Fruit fly (Drosophila melanogaster) whole organism, embryonic: ENCODE measurements around the gene CG43407.
A peak's percentile ranks its signal among the peaks of the same experiment; 100 is the strongest.

Experiments
- B-H1 ChIP-seq: fragments of 200-800 bp; sonication (Bioruptor generic); IDR thresholded peaks from 3 replicates; pipeline ENCODE4 v1.3.6; 2022; ENCODE audit warnings: missing biosample characterization, missing genetic modification characterization
- C15 ChIP-seq: fragments of 200-800 bp; sonication (Bioruptor generic); IDR thresholded peaks from 3 replicates; pipeline ENCODE4 v1.3.6; 2022; ENCODE audit warnings: missing biosample characterization, missing genetic modification characterization
- CG10267 ChIP-seq: fragments of 200-800 bp; sonication (Bioruptor generic); optimal IDR thresholded peaks from 2 replicates; lab custom pipeline; 2018; ENCODE audit warnings: missing biosample characterization, mild to moderate bottlenecking, missing genetic modification characterization, moderate library complexity
- CG10654 ChIP-seq: fragments of 200-800 bp; sonication (Bioruptor generic); optimal IDR thresholded peaks from 2 replicates; lab custom pipeline; 2016; ENCODE audit warnings: missing biosample characterization, missing genetic modification characterization
- CG11093 ChIP-seq: fragments of 200-800 bp; sonication (Bioruptor generic); IDR thresholded peaks from 3 replicates; pipeline ENCODE4 v1.3.6; 2022; ENCODE audit warnings: missing biosample characterization, missing genetic modification characterization
- CG11723 ChIP-seq: fragments of 200-800 bp; sonication (Bioruptor generic); optimal IDR thresholded peaks from 2 replicates; lab custom pipeline; 2017; ENCODE audit warnings: missing biosample characterization, mild to moderate bottlenecking, missing genetic modification characterization
- CG12391 ChIP-seq: fragments of 200-800 bp; sonication (Bioruptor generic); optimal IDR thresholded peaks from 3 replicates; lab custom pipeline; 2018; ENCODE audit warnings: missing biosample characterization, mild to moderate bottlenecking, missing genetic modification characterization, moderate library complexity
- CG1529 ChIP-seq: fragments of 200-800 bp; sonication (Bioruptor generic); optimal IDR thresholded peaks from 3 replicates; lab custom pipeline; 2018; ENCODE audit warnings: missing biosample characterization, missing genetic modification characterization
- CG15479 ChIP-seq: fragments of 200-800 bp; sonication (Bioruptor generic); optimal IDR thresholded peaks from 3 replicates; lab custom pipeline; 2019; ENCODE audit warnings: missing biosample characterization, mild to moderate bottlenecking, missing genetic modification characterization, moderate library complexity
- CG16779 ChIP-seq: fragments of 200-800 bp; sonication (Bioruptor generic); IDR thresholded peaks from 2 replicates; pipeline ENCODE4 v1.3.6; 2022; ENCODE audit warnings: missing biosample characterization, missing genetic modification characterization
- CG16815 ChIP-seq: fragments of 200-800 bp; sonication (Bioruptor generic); optimal IDR thresholded peaks from 3 replicates; lab custom pipeline; 2017; ENCODE audit warnings: missing biosample characterization, mild to moderate bottlenecking, missing genetic modification characterization
- CG17361 ChIP-seq: fragments of 200-800 bp; sonication (Bioruptor generic); IDR thresholded peaks from 3 replicates; pipeline ENCODE4 v1.3.6; 2022; ENCODE audit warnings: missing biosample characterization, missing genetic modification characterization
- CG17829 ChIP-seq: fragments of 200-800 bp; optimal IDR thresholded peaks from 2 replicates; lab custom pipeline; 2019; ENCODE audit warnings: missing biosample characterization, mild to moderate bottlenecking, missing genetic modification characterization, moderate library complexity
- CG1832 ChIP-seq: fragments of 200-800 bp; sonication (Bioruptor generic); optimal IDR thresholded peaks from 2 replicates; lab custom pipeline; 2017; ENCODE audit warnings: missing biosample characterization, mild to moderate bottlenecking, missing genetic modification characterization, inconsistent platforms
- CG30431 ChIP-seq: fragments of 200-800 bp; sonication (Bioruptor generic); optimal IDR thresholded peaks from 2 replicates; lab custom pipeline; 2017; ENCODE audit warnings: missing biosample characterization, missing genetic modification characterization
- CG34422 ChIP-seq: fragments of 200-800 bp; sonication (Bioruptor generic); IDR thresholded peaks from 3 replicates; pipeline ENCODE4 v1.3.6; 2022; ENCODE audit warnings: missing biosample characterization, missing genetic modification characterization
- CG4617 ChIP-seq: fragments of 200-800 bp; sonication (Bioruptor generic); optimal IDR thresholded peaks from 3 replicates; lab custom pipeline; 2016; ENCODE audit warnings: missing biosample characterization, missing genetic modification characterization, borderline replicate concordance
- CG6175 ChIP-seq: fragments of 200-800 bp; sonication (Bioruptor generic); IDR thresholded peaks from 3 replicates; pipeline ENCODE4 v1.3.6; 2022; ENCODE audit warnings: missing biosample characterization, missing genetic modification characterization
- CG6254 ChIP-seq: fragments of 200-800 bp; sonication (Bioruptor generic); optimal IDR thresholded peaks from 3 replicates; lab custom pipeline; 2017; ENCODE audit warnings: mild to moderate bottlenecking, missing biosample characterization, missing genetic modification reagents, missing genetic modification characterization
- CG8089 ChIP-seq: fragments of 200-800 bp; sonication (Bioruptor generic); optimal IDR thresholded peaks from 3 replicates; lab custom pipeline; 2016; ENCODE audit warnings: missing biosample characterization, missing genetic modification characterization
- CG8290 ChIP-seq, 3 experiments: fragments of 200-800 bp; sonication (Bioruptor generic); optimal IDR thresholded peaks; 2 replicates each; lab custom pipeline; 2016 to 2019; ENCODE audit warnings: missing biosample characterization in 3 of 3, missing genetic modification characterization in 3 of 3, mild to moderate bottlenecking in 2 of 3, moderate library complexity in 1 of 3
- CG9817 ChIP-seq: fragments of 200-800 bp; sonication (Bioruptor generic); optimal IDR thresholded peaks from 2 replicates; lab custom pipeline; 2018; ENCODE audit warnings: missing biosample characterization, mild to moderate bottlenecking, missing genetic modification characterization, moderate library complexity
- CTCF ChIP-seq: fragments of 200-800 bp; sonication (Bioruptor generic); optimal IDR thresholded peaks from 2 replicates; lab custom pipeline; 2017; ENCODE audit warnings: missing biosample characterization, mild to moderate bottlenecking, missing genetic modification characterization, moderate library complexity
- Dad ChIP-seq: fragments of 200-800 bp; sonication (Bioruptor generic); optimal IDR thresholded peaks from 3 replicates; lab custom pipeline; 2016; ENCODE audit warnings: missing biosample characterization, missing genetic modification characterization
- Dip2 ChIP-seq: fragments of 200-800 bp; sonication (Bioruptor generic); IDR thresholded peaks from 2 replicates; pipeline ENCODE4 v1.3.6; 2022; ENCODE audit warnings: missing biosample characterization, missing genetic modification characterization
- Lhr ChIP-seq: fragments of 200-800 bp; sonication (Bioruptor generic); optimal IDR thresholded peaks from 3 replicates; lab custom pipeline; 2017; ENCODE audit warnings: mild to moderate bottlenecking, missing biosample characterization, missing genetic modification reagents, missing genetic modification characterization
- Ptx1 ChIP-seq: fragments of 200-800 bp; sonication (Bioruptor generic); IDR thresholded peaks from 2 replicates; pipeline ENCODE4 v1.3.6; 2022; ENCODE audit warnings: missing biosample characterization, missing genetic modification characterization
- Ravus ChIP-seq: fragments of 200-800 bp; sonication (Bioruptor generic); IDR thresholded peaks from 2 replicates; pipeline ENCODE4 v1.3.6; 2022; ENCODE audit warnings: missing biosample characterization, missing genetic modification characterization
- Scr ChIP-seq: fragments of 200-800 bp; sonication (Bioruptor generic); IDR thresholded peaks from 2 replicates; pipeline ENCODE4 v1.3.6; 2022; ENCODE audit warnings: missing biosample characterization, missing genetic modification characterization; ENCODE audit not compliant: partially characterized antibody
- Tbp ChIP-seq: fragments of >200 bp; optimal IDR thresholded peaks from 2 replicates; lab custom pipeline; 2018; ENCODE audit warnings: missing biosample characterization, missing genetic modification characterization
- YL-1 ChIP-seq: fragments of 200-800 bp; sonication (Bioruptor generic); optimal IDR thresholded peaks from 3 replicates; lab custom pipeline; 2017; ENCODE audit warnings: missing biosample characterization, mild to moderate bottlenecking, missing genetic modification characterization
- bab2 ChIP-seq: fragments of 200-800 bp; sonication (Bioruptor generic); optimal IDR thresholded peaks from 2 replicates; lab custom pipeline; 2016; ENCODE audit warnings: missing biosample characterization, missing genetic modification characterization
- chinmo ChIP-seq: fragments of 200-800 bp; sonication (Bioruptor generic); IDR thresholded peaks from 4 replicates; pipeline ENCODE4 v1.3.6; 2022; ENCODE audit warnings: missing biosample characterization, missing genetic modification characterization; ENCODE audit not compliant: partially characterized antibody
- cwo ChIP-seq: fragments of 200-800 bp; sonication (Bioruptor generic); optimal IDR thresholded peaks from 3 replicates; lab custom pipeline; 2017; ENCODE audit warnings: missing biosample characterization, missing genetic modification characterization, mild to moderate bottlenecking, moderate library complexity, missing genetic modification reagents
- gfzf ChIP-seq: fragments of 200-800 bp; sonication (Bioruptor generic); optimal IDR thresholded peaks from 2 replicates; lab custom pipeline; 2016; ENCODE audit warnings: missing biosample characterization, mild to moderate bottlenecking, missing genetic modification characterization, moderate library complexity
- gro ChIP-seq: fragments of 200-800 bp; sonication (Bioruptor generic); optimal IDR thresholded peaks from 2 replicates; lab custom pipeline; 2016; ENCODE audit warnings: missing biosample characterization, missing genetic modification characterization
- hb ChIP-seq: fragments of 200-800 bp; sonication (Bioruptor generic); IDR thresholded peaks from 3 replicates; pipeline ENCODE4 v1.3.6; 2022; ENCODE audit warnings: missing biosample characterization, missing genetic modification characterization; ENCODE audit not compliant: partially characterized antibody
- hkb ChIP-seq, 2 experiments: fragments of 200-800 bp in 1 of 2; fragments of >200 bp in 1 of 2; sonication (Bioruptor generic) in 1 of 2; IDR thresholded peaks in 1 of 2; optimal IDR thresholded peaks in 1 of 2; 2 replicates each; pipeline versions ENCODE4 v1.3.6 to Lab custom; 2017 to 2022; ENCODE audit warnings: missing biosample characterization in 1 of 2, missing genetic modification characterization in 1 of 2
- lilli ChIP-seq: fragments of 200-800 bp; sonication (Bioruptor generic); optimal IDR thresholded peaks from 3 replicates; lab custom pipeline; 2016; ENCODE audit warnings: missing biosample characterization, missing genetic modification characterization
- lola ChIP-seq, 3 experiments: fragments of >200 bp in 2 of 3; fragments of 200-800 bp in 1 of 3; sonication (Bioruptor generic) in 1 of 3; optimal IDR thresholded peaks; 2 replicates each; lab custom pipeline; 2017 to 2019; ENCODE audit warnings: missing biosample characterization in 3 of 3, missing genetic modification characterization in 3 of 3, mild to moderate bottlenecking in 1 of 3, moderate library complexity in 1 of 3
- nau ChIP-seq: fragments of 200-800 bp; sonication (Bioruptor generic); optimal IDR thresholded peaks from 3 replicates; lab custom pipeline; 2017; ENCODE audit warnings: missing biosample characterization, mild to moderate bottlenecking, missing genetic modification characterization, missing genetic modification reagents
- oc ChIP-seq: fragments of 200-800 bp; sonication (Bioruptor generic); optimal IDR thresholded peaks from 2 replicates; lab custom pipeline; 2018; ENCODE audit warnings: missing biosample characterization, mild to moderate bottlenecking, missing genetic modification characterization, moderate library complexity
- odd ChIP-seq: fragments of 200-800 bp; sonication (Bioruptor generic); optimal IDR thresholded peaks from 2 replicates; lab custom pipeline; 2017; ENCODE audit warnings: missing biosample characterization, mild to moderate bottlenecking, missing genetic modification characterization
- pho ChIP-seq: fragments of 200-800 bp; sonication (Bioruptor generic); optimal IDR thresholded peaks from 2 replicates; lab custom pipeline; 2016; ENCODE audit warnings: missing biosample characterization, missing genetic modification characterization
- pum ChIP-seq: fragments of 200-800 bp; sonication (Bioruptor generic); optimal IDR thresholded peaks from 2 replicates; lab custom pipeline; 2016; ENCODE audit warnings: missing biosample characterization, missing genetic modification characterization
- so ChIP-seq: fragments of 200-800 bp; sonication (Bioruptor generic); IDR thresholded peaks from 3 replicates; pipeline ENCODE4 v1.3.6; 2022; ENCODE audit warnings: missing biosample characterization, missing genetic modification characterization
- tap ChIP-seq: fragments of 200-800 bp; optimal IDR thresholded peaks from 3 replicates; lab custom pipeline; 2019; ENCODE audit warnings: missing biosample characterization, mild to moderate bottlenecking, missing genetic modification characterization, moderate library complexity
- tgo ChIP-seq: fragments of 200-800 bp; sonication (Bioruptor generic); IDR thresholded peaks from 3 replicates; pipeline ENCODE4 v1.3.6; 2022; ENCODE audit warnings: missing biosample characterization, missing genetic modification characterization
- zen2 ChIP-seq: fragments of 200-800 bp; sonication (Bioruptor generic); IDR thresholded peaks from 3 replicates; pipeline ENCODE4 v1.3.6; 2022; ENCODE audit warnings: missing biosample characterization, missing genetic modification characterization; ENCODE audit not compliant: partially characterized antibody

Gene CG43407

dm6 chr3L:19033154-19033811, 19.9 kb downstream of the CG43407 start (continued):
- peak; percentile 38 for TF ChIP-seq odd (GFP tag; lab: Kevin White, UChicago)
- no peak for TF ChIP-seq chinmo (GFP tag; lab: Robert Waterston, UW)
- no peak for TF ChIP-seq CG6175 (GFP tag; lab: Robert Waterston, UW)
- no peak for TF ChIP-seq CG16779 (GFP tag; lab: Robert Waterston, UW)
- peak in 1 of 3 experiments; percentile 91 for TF ChIP-seq lola (GFP tag; optimal IDR thresholded peaks at IDR 0.05; lab: Kevin White, UChicago)
- TF ChIP-seq oc (tag; lab: Kevin White, UChicago), result peak; percentile 46
- TF ChIP-seq CG17361, result peak; percentile 89
- no peak for TF ChIP-seq pho (GFP tag; lab: Kevin White, UChicago)
- no peak for TF ChIP-seq zen2 (GFP tag; lab: Robert Waterston, UW)
- TF ChIP-seq hkb (optimal IDR thresholded peaks at IDR 0.05; lab: Kevin White, UChicago), result no peak
- peak; percentile 73 for TF ChIP-seq hkb (GFP tag; IDR thresholded peaks at IDR 0.05; lab: Robert Waterston, UW)
- TF ChIP-seq CG8089 (GFP tag; lab: Kevin White, UChicago), result no peak
- no peak for TF ChIP-seq bab2 (GFP tag; lab: Kevin White, UChicago)
- no peak for TF ChIP-seq CG1832 (GFP tag; lab: Kevin White, UChicago)
- TF ChIP-seq gfzf (GFP tag; lab: Kevin White, UChicago), result no peak
- no peak for TF ChIP-seq YL-1 (GFP tag; lab: Kevin White, UChicago)
- no peak for TF ChIP-seq Ravus (GFP tag; lab: Robert Waterston, UW)
- TF ChIP-seq Scr, result no peak
- TF ChIP-seq so (GFP tag; lab: Robert Waterston, UW), result peak; percentile 15; the same call in 1 of the 3 replicates
- TF ChIP-seq CG8290 (GFP tag; optimal IDR thresholded peaks at IDR 0.05; lab: Kevin White, UChicago), result peak; percentile 57
- peak in 1 of 2 experiments; percentile 60 for TF ChIP-seq CG8290 (tag; optimal IDR thresholded peaks at IDR 0.05; lab: Kevin White, UChicago)
- TF ChIP-seq Dip2 (GFP tag; lab: Robert Waterston, UW), result no peak
- TF ChIP-seq tgo (GFP tag; lab: Robert Waterston, UW), result peak; percentile 59; the same call in 1 of the 3 replicates
- TF ChIP-seq CG9817 (tag; lab: Kevin White, UChicago), result peak; percentile 6
- TF ChIP-seq Lhr (GFP tag; lab: Kevin White, UChicago), result peak; percentile 38
- peak; percentile 66 for TF ChIP-seq CG30431 (GFP tag; lab: Kevin White, UChicago)
- peak; percentile 66; the same call in 2 of the 3 replicates for TF ChIP-seq CG11093
- no peak for TF ChIP-seq nau (GFP tag; lab: Kevin White, UChicago)
- TF ChIP-seq CG17829, result peak; percentile 93
- peak; percentile 7 for TF ChIP-seq pum (GFP tag; lab: Kevin White, UChicago)
- peak; percentile 57 for TF ChIP-seq tap (tag; lab: Kevin White, UChicago)
- TF ChIP-seq B-H1 (GFP tag; lab: Robert Waterston, UW), result 0 out of 3 replicates have a peak, but pooled peaks have one; percentile 38
- TF ChIP-seq C15 (GFP tag; lab: Robert Waterston, UW), result no peak
- peak; percentile 70 for TF ChIP-seq CG1529 (GFP tag; lab: Kevin White, UChicago)
- TF ChIP-seq gro (GFP tag; lab: Kevin White, UChicago), result no peak
- TF ChIP-seq lilli (GFP tag; lab: Kevin White, UChicago), result peak; percentile 9
- TF ChIP-seq CG34422 (GFP tag; lab: Robert Waterston, UW), result peak; percentile 54; the same call in 2 of the 3 replicates
- TF ChIP-seq CG10267 (tag; lab: Kevin White, UChicago), result peak; percentile 82
- peak; percentile 85 for TF ChIP-seq CG6254 (GFP tag; lab: Kevin White, UChicago)
- TF ChIP-seq CTCF, result no peak
- no peak for TF ChIP-seq hb (GFP tag; lab: Robert Waterston, UW)
- TF ChIP-seq Dad, result no peak
- TF ChIP-seq CG15479 (GFP tag; lab: Kevin White, UChicago), result peak; percentile 19
- TF ChIP-seq Ptx1 (GFP tag; lab: Robert Waterston, UW), result peak; percentile 62
- no peak for TF ChIP-seq Tbp (GFP tag; lab: Kevin White, UChicago)
- TF ChIP-seq CG10654 (GFP tag; lab: Kevin White, UChicago), result peak; percentile 49
- TF ChIP-seq cwo (GFP tag; lab: Kevin White, UChicago), result peak; percentile 10
- peak; percentile 89 for TF ChIP-seq CG12391 (tag; lab: Kevin White, UChicago)
- peak; percentile 18 for TF ChIP-seq CG4617 (GFP tag; lab: Kevin White, UChicago)
- TF ChIP-seq CG11723 (GFP tag; lab: Kevin White, UChicago), result peak; percentile 49
- TF ChIP-seq CG16815 (GFP tag; lab: Kevin White, UChicago), result peak; percentile 72
